Worm (Caenorhabditis elegans) whole organism, L2 larva: Measurements from ENCODE around the gene ule-2.

Experiments used
- C34F6.9 ChIP-seq: fragments of 150-350 bp; optimal IDR thresholded peaks from 2 replicates; lab custom pipeline; 2014; ENCODE audit warnings: missing biosample characterization, missing genetic modification characterization
- F13H6.1 ChIP-seq: sonication (generic microtip); optimal IDR thresholded peaks from 2 replicates; lab custom pipeline; 2016; ENCODE audit warnings: missing genetic modification characterization, missing compliant biosample characterization
- Y55F3AM.14 ChIP-seq: fragments of 200-800 bp; sonication (Bioruptor generic); optimal IDR thresholded peaks from 2 replicates; lab custom pipeline; 2018; ENCODE audit warnings: mild to moderate bottlenecking, missing genetic modification characterization, missing compliant biosample characterization
- ZK546.5 ChIP-seq: sonication (generic microtip); optimal IDR thresholded peaks from 2 replicates; lab custom pipeline; 2017; ENCODE audit warnings: missing biosample characterization, missing genetic modification characterization
- alr-1 ChIP-seq: fragments of 150-350 bp; optimal IDR thresholded peaks from 2 replicates; lab custom pipeline; 2014; ENCODE audit warnings: missing biosample characterization, missing genetic modification characterization
- aly-2 ChIP-seq: fragments of 150-350 bp; optimal IDR thresholded peaks from 2 replicates; lab custom pipeline; 2014; ENCODE audit warnings: missing biosample characterization, missing genetic modification characterization
- ama-1 ChIP-seq: fragments of 150-350 bp; optimal IDR thresholded peaks from 2 replicates; lab custom pipeline; 2018; ENCODE audit warnings: inconsistent platforms
- blmp-1 ChIP-seq: sonication (generic microtip); optimal IDR thresholded peaks from 2 replicates; lab custom pipeline; 2017; ENCODE audit warnings: missing genetic modification characterization, mild to moderate bottlenecking, missing compliant biosample characterization, antibody characterized with exemption, moderate library complexity; ENCODE audit not compliant: insufficient read depth
- ceh-16 ChIP-seq: fragments of 150-350 bp; optimal IDR thresholded peaks from 2 replicates; lab custom pipeline; 2014; ENCODE audit warnings: missing biosample characterization, missing genetic modification characterization
- crh-2 ChIP-seq: sonication (generic microtip); optimal IDR thresholded peaks from 2 replicates; lab custom pipeline; 2017; ENCODE audit warnings: missing biosample characterization, missing genetic modification characterization
- dmd-4 ChIP-seq: sonication (generic microtip); optimal IDR thresholded peaks from 2 replicates; lab custom pipeline; 2017; ENCODE audit warnings: missing biosample characterization, missing genetic modification characterization
- egl-27 ChIP-seq: sonication (generic microtip); optimal IDR thresholded peaks from 3 replicates; lab custom pipeline; 2017; ENCODE audit warnings: missing biosample characterization, missing genetic modification reagents, missing genetic modification characterization
- elt-1 ChIP-seq: fragments of 150-350 bp; optimal IDR thresholded peaks from 2 replicates; lab custom pipeline; 2014; ENCODE audit warnings: missing biosample characterization, missing genetic modification characterization
- elt-3 ChIP-seq: sonication (generic microtip); optimal IDR thresholded peaks from 2 replicates; lab custom pipeline; 2017; ENCODE audit warnings: missing biosample characterization, missing genetic modification characterization
- fos-1 ChIP-seq: fragments of 150-350 bp; optimal IDR thresholded peaks from 2 replicates; lab custom pipeline; 2014; ENCODE audit warnings: missing biosample characterization, missing genetic modification characterization
- gmeb-1 ChIP-seq: fragments of 150-350 bp; optimal IDR thresholded peaks from 2 replicates; lab custom pipeline; 2014; ENCODE audit warnings: missing biosample characterization, missing genetic modification characterization
- lin-11 ChIP-seq: fragments of 150-350 bp; sonication (generic microtip); optimal IDR thresholded peaks from 2 replicates; lab custom pipeline; 2014; ENCODE audit warnings: missing biosample characterization, missing genetic modification characterization, inconsistent platforms, mixed read lengths
- lin-13 ChIP-seq: fragments of 150-350 bp; optimal IDR thresholded peaks from 2 replicates; lab custom pipeline; 2014; ENCODE audit warnings: missing biosample characterization, missing genetic modification reagents, missing genetic modification characterization
- lin-39 ChIP-seq: fragments of 150-350 bp; optimal IDR thresholded peaks from 2 replicates; lab custom pipeline; 2014; ENCODE audit warnings: missing biosample characterization, missing genetic modification reagents, missing genetic modification characterization
- lsy-2 ChIP-seq, 2 experiments: fragments of 150-350 bp in 1 of 2; sonication (generic microtip) in 1 of 2; optimal IDR thresholded peaks; 2 replicates each; lab custom pipeline; 2014 to 2017; ENCODE audit warnings: missing biosample characterization in 2 of 2, missing genetic modification characterization in 2 of 2
- mab-5 ChIP-seq: fragments of 150-350 bp; optimal IDR thresholded peaks from 2 replicates; lab custom pipeline; 2014; ENCODE audit warnings: missing biosample characterization, missing genetic modification characterization
- mbf-1 ChIP-seq: sonication (generic microtip); optimal IDR thresholded peaks from 2 replicates; lab custom pipeline; 2017; ENCODE audit warnings: missing biosample characterization, missing genetic modification characterization
- mdl-1 ChIP-seq, 2 experiments: fragments of 150-350 bp in 1 of 2; sonication (generic microtip) in 1 of 2; optimal IDR thresholded peaks; 2 replicates each; lab custom pipeline; 2017; ENCODE audit warnings: missing biosample characterization in 2 of 2, missing genetic modification characterization in 2 of 2
- nhr-10 ChIP-seq: sonication (generic microtip); optimal IDR thresholded peaks from 2 replicates; lab custom pipeline; 2017; ENCODE audit warnings: missing biosample characterization, missing genetic modification characterization
- nhr-11 ChIP-seq: fragments of 150-350 bp; optimal IDR thresholded peaks from 2 replicates; lab custom pipeline; 2014; ENCODE audit warnings: missing biosample characterization, missing genetic modification characterization
- nhr-12 ChIP-seq: fragments of 150-350 bp; optimal IDR thresholded peaks from 2 replicates; lab custom pipeline; 2014; ENCODE audit warnings: missing biosample characterization, missing genetic modification characterization
- nhr-129 ChIP-seq: fragments of 150-350 bp; optimal IDR thresholded peaks from 2 replicates; lab custom pipeline; 2014; ENCODE audit warnings: missing biosample characterization, missing genetic modification characterization
- nhr-21 ChIP-seq: fragments of 150-350 bp; optimal IDR thresholded peaks from 2 replicates; lab custom pipeline; 2014; ENCODE audit warnings: missing biosample characterization, missing genetic modification characterization
- nhr-23 ChIP-seq: fragments of 150-350 bp; optimal IDR thresholded peaks from 2 replicates; lab custom pipeline; 2014; ENCODE audit warnings: missing biosample characterization, missing genetic modification reagents, missing genetic modification characterization
- nhr-237 ChIP-seq: fragments of 150-350 bp; optimal IDR thresholded peaks from 2 replicates; lab custom pipeline; 2014; ENCODE audit warnings: missing biosample characterization, missing genetic modification characterization
- nhr-25 ChIP-seq: fragments of 150-350 bp; sonication (generic microtip); optimal IDR thresholded peaks from 3 replicates; lab custom pipeline; 2014; ENCODE audit warnings: missing biosample characterization, missing genetic modification characterization
- nhr-6 ChIP-seq: fragments of 150-350 bp; optimal IDR thresholded peaks from 2 replicates; lab custom pipeline; 2014; ENCODE audit warnings: missing biosample characterization, missing genetic modification characterization
- nhr-77 ChIP-seq: fragments of 150-350 bp; optimal IDR thresholded peaks from 2 replicates; lab custom pipeline; 2014; ENCODE audit warnings: missing biosample characterization, missing genetic modification characterization
- peb-1 ChIP-seq: fragments of 150-350 bp; optimal IDR thresholded peaks from 2 replicates; lab custom pipeline; 2014; ENCODE audit warnings: missing biosample characterization, missing genetic modification characterization
- sem-4 ChIP-seq: fragments of 150-350 bp; optimal IDR thresholded peaks from 2 replicates; lab custom pipeline; 2014; ENCODE audit warnings: missing biosample characterization, missing genetic modification reagents, missing genetic modification characterization
- skn-1 ChIP-seq: sonication (generic microtip); optimal IDR thresholded peaks from 2 replicates; lab custom pipeline; 2017; ENCODE audit warnings: missing biosample characterization, missing genetic modification characterization
- sma-3 ChIP-seq: sonication (generic microtip); optimal IDR thresholded peaks from 2 replicates; lab custom pipeline; 2016; ENCODE audit warnings: missing genetic modification reagents, missing genetic modification characterization, missing compliant biosample characterization
- sma-9 ChIP-seq, 2 experiments: fragments of 150-350 bp in 1 of 2; sonication (generic microtip) in 1 of 2; optimal IDR thresholded peaks; 2 replicates each; lab custom pipeline; 2014 to 2016; ENCODE audit warnings: missing genetic modification characterization in 2 of 2, mild to moderate bottlenecking in 1 of 2, missing biosample characterization in 1 of 2, missing compliant biosample characterization in 1 of 2, missing genetic modification reagents in 1 of 2, moderate library complexity in 1 of 2
- snpc-4 ChIP-seq: fragments of 150-350 bp; optimal IDR thresholded peaks from 2 replicates; lab custom pipeline; 2014; ENCODE audit warnings: missing biosample characterization, missing genetic modification characterization
- unc-55 ChIP-seq: fragments of 150-350 bp; sonication (generic microtip); optimal IDR thresholded peaks from 3 replicates; lab custom pipeline; 2014; ENCODE audit warnings: missing biosample characterization, missing genetic modification reagents, missing genetic modification characterization
- unc-62 ChIP-seq: fragments of 150-350 bp; optimal IDR thresholded peaks from 2 replicates; lab custom pipeline; 2014; ENCODE audit warnings: missing biosample characterization, missing genetic modification reagents, missing genetic modification characterization
- zag-1 ChIP-seq: fragments of 150-350 bp; optimal IDR thresholded peaks from 2 replicates; lab custom pipeline; 2014; ENCODE audit warnings: missing biosample characterization, missing genetic modification characterization
- ztf-1 ChIP-seq: fragments of 200-800 bp; sonication (Bioruptor generic); conservative IDR thresholded peaks from 2 replicates; pipeline ENCODE4 v1.3.6; 2022; ENCODE audit warnings: missing genetic modification characterization, missing compliant biosample characterization
- ztf-11 ChIP-seq: sonication (generic microtip); optimal IDR thresholded peaks from 2 replicates; lab custom pipeline; 2017; ENCODE audit warnings: missing biosample characterization, missing genetic modification characterization
- ztf-4 ChIP-seq: fragments of 150-350 bp; optimal IDR thresholded peaks from 2 replicates; lab custom pipeline; 2014; ENCODE audit warnings: missing biosample characterization, missing genetic modification characterization

ule-2 gene

ce11 chrIV:14609774-14610173 lies 25.2 kb upstream of the ule-2 start:
- no peak for TF ChIP-seq ztf-1 (GFP tag; lab: Robert Waterston, UW)
- no peak for TF ChIP-seq nhr-12 (tag; lab: Kevin White, UChicago)
- TF ChIP-seq nhr-77 (tag; lab: Kevin White, UChicago) = no peak
- TF ChIP-seq ceh-16 (tag; lab: Kevin White, UChicago) = no peak
- no peak for TF ChIP-seq lin-11 (tag; lab: Kevin White, UChicago)
- TF ChIP-seq ztf-4 (tag; lab: Kevin White, UChicago) = no peak
- TF ChIP-seq mdl-1 (tag; optimal IDR thresholded peaks at IDR 0.05; lab: Kevin White, UChicago) = peak in 1 of 2 experiments; percentile 14
- no peak for TF ChIP-seq ztf-11
- no peak for TF ChIP-seq nhr-6 (tag; lab: Kevin White, UChicago)
- peak; percentile 61 for TF ChIP-seq sma-3 (GFP tag; lab: Kevin White, UChicago)
- no peak for TF ChIP-seq C34F6.9 (tag; lab: Kevin White, UChicago)
- TF ChIP-seq nhr-129 (tag; lab: Kevin White, UChicago) = peak; percentile 75
- peak; percentile 74 for TF ChIP-seq fos-1
- TF ChIP-seq F13H6.1 (tag; lab: Kevin White, UChicago) = peak; percentile 31
- TF ChIP-seq mbf-1 (tag; lab: Kevin White, UChicago) = no peak
- TF ChIP-seq nhr-237 (tag; lab: Kevin White, UChicago) = no peak
- no peak for TF ChIP-seq nhr-10 (tag; lab: Kevin White, UChicago)
- TF ChIP-seq lin-13 = no peak
- TF ChIP-seq nhr-11 (tag; lab: Kevin White, UChicago) = no peak
- no peak for TF ChIP-seq zag-1 (tag; lab: Kevin White, UChicago)
- TF ChIP-seq alr-1 (tag; lab: Kevin White, UChicago) = no peak
- TF ChIP-seq gmeb-1 (tag; lab: Kevin White, UChicago) = peak; percentile 43
- no peak for TF ChIP-seq mab-5 (tag; lab: Kevin White, UChicago)
- TF ChIP-seq nhr-25 (tag; lab: Kevin White, UChicago) = peak; percentile 14
- TF ChIP-seq ama-1 (lab: Kevin White, UChicago) = no peak
- peak in 1 of 2 experiments; percentile 38 for TF ChIP-seq lsy-2 (tag; optimal IDR thresholded peaks at IDR 0.05; lab: Kevin White, UChicago)
- TF ChIP-seq nhr-21 (tag; lab: Kevin White, UChicago) = no peak
- no peak for TF ChIP-seq snpc-4
- TF ChIP-seq ZK546.5 (tag; lab: Kevin White, UChicago) = no peak
- TF ChIP-seq crh-2 (tag; lab: Kevin White, UChicago) = peak; percentile 53
- peak; percentile 84 for TF ChIP-seq sma-9 (GFP tag; optimal IDR thresholded peaks at IDR 0.05; lab: Kevin White, UChicago)
- no peak for TF ChIP-seq sma-9 (tag; optimal IDR thresholded peaks at IDR 0.05; lab: Kevin White, UChicago)

ce11 chrIV:14610942-14611724 lies 23.8 kb upstream of the ule-2 start:
- no peak for TF ChIP-seq alr-1 (tag; lab: Kevin White, UChicago)
- TF ChIP-seq ama-1 (lab: Kevin White, UChicago) = no peak
- TF ChIP-seq nhr-21 (tag; lab: Kevin White, UChicago) = peak; percentile 86
- peak; percentile 54 for TF ChIP-seq fos-1
- TF ChIP-seq ztf-4 (tag; lab: Kevin White, UChicago) = no peak
- TF ChIP-seq nhr-23 (tag; lab: Kevin White, UChicago) = no peak
- TF ChIP-seq skn-1 (tag; lab: Kevin White, UChicago) = no peak
- TF ChIP-seq lin-39 (tag; lab: Kevin White, UChicago) = no peak
- peak; percentile 91 for TF ChIP-seq nhr-129 (tag; lab: Kevin White, UChicago)
- TF ChIP-seq lin-11 (tag; lab: Kevin White, UChicago) = no peak
- peak; percentile 63 for TF ChIP-seq egl-27 (tag; lab: Kevin White, UChicago)
- peak; percentile 86 for TF ChIP-seq blmp-1
- TF ChIP-seq F13H6.1 (tag; lab: Kevin White, UChicago) = peak; percentile 84
- no peak for TF ChIP-seq unc-55 (GFP tag; lab: Kevin White, UChicago)
- TF ChIP-seq elt-3 = no peak
- TF ChIP-seq sem-4 (tag; lab: Kevin White, UChicago) = peak; percentile 32
- TF ChIP-seq nhr-10 (tag; lab: Kevin White, UChicago) = no peak
- peak; percentile 83 for TF ChIP-seq nhr-25 (tag; lab: Kevin White, UChicago)
- TF ChIP-seq peb-1 (tag; lab: Kevin White, UChicago) = peak; percentile 36
- TF ChIP-seq gmeb-1 (tag; lab: Kevin White, UChicago) = peak; percentile 31
- no peak for TF ChIP-seq ztf-11
- peak; percentile 97 for TF ChIP-seq sma-9 (GFP tag; optimal IDR thresholded peaks at IDR 0.05; lab: Kevin White, UChicago)
- TF ChIP-seq sma-9 (tag; optimal IDR thresholded peaks at IDR 0.05; lab: Kevin White, UChicago) = peak; percentile 26
- TF ChIP-seq sma-3 (GFP tag; lab: Kevin White, UChicago) = peak; percentile 64
- TF ChIP-seq aly-2 = no peak
- peak; percentile 49 for TF ChIP-seq ceh-16 (tag; lab: Kevin White, UChicago)
- no peak for TF ChIP-seq ZK546.5 (tag; lab: Kevin White, UChicago)
- no peak for TF ChIP-seq Y55F3AM.14 (GFP tag; lab: Kevin White, UChicago)
- no peak for TF ChIP-seq dmd-4 (tag; lab: Kevin White, UChicago)
- TF ChIP-seq C34F6.9 (tag; lab: Kevin White, UChicago) = peak; percentile 27
- TF ChIP-seq nhr-12 (tag; lab: Kevin White, UChicago) = no peak
- TF ChIP-seq crh-2 (tag; lab: Kevin White, UChicago) = peak; percentile 34
- no peak for TF ChIP-seq ztf-1 (GFP tag; lab: Robert Waterston, UW)
- TF ChIP-seq elt-1 = no peak
- TF ChIP-seq zag-1 (tag; lab: Kevin White, UChicago) = no peak
- peak in 1 of 2 experiments; percentile 7 for TF ChIP-seq mdl-1 (tag; optimal IDR thresholded peaks at IDR 0.05; lab: Kevin White, UChicago)
- no peak for TF ChIP-seq nhr-237 (tag; lab: Kevin White, UChicago)
- TF ChIP-seq nhr-11 (tag; lab: Kevin White, UChicago) = peak; percentile 45
- no peak for TF ChIP-seq unc-62 (GFP tag; lab: Kevin White, UChicago)
- no peak for TF ChIP-seq snpc-4
- TF ChIP-seq lin-13 = peak; percentile 46
